Worm (Caenorhabditis elegans): ENCODE data around the gene hrpl-1.

The hrpl-1 gene

DNA sequence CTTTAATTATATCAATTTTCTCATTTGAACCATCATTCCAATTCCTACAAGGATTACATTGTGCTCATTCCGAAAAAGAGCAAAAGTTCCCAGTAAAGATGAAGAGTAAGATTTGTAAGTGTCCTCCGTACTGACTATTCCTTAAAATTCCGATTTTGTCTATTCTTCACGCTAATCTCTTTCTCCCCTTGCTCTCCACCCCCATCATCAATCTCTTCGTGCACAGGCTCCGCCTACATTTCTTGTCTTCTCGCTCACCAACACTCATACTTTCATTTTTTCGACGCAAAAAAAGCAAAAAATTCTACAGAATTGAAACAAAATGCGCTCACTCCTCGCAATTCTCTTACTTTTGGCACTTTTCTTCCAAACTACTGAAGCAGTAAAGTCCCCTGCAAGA, 17.3 kb downstream of the hrpl-1 start, which contains the start of gene B0252.8:
Gene B0252.8 (plus strand): TSS at position 292 of the 400 bp plus-strand sequence.
- TF ChIP-seq mdl-1 (tag; optimal IDR thresholded peaks at IDR 0.05) (no peak), pax-3 (tag; optimal IDR thresholded peaks at IDR 0.05) (no peak)

DNA sequence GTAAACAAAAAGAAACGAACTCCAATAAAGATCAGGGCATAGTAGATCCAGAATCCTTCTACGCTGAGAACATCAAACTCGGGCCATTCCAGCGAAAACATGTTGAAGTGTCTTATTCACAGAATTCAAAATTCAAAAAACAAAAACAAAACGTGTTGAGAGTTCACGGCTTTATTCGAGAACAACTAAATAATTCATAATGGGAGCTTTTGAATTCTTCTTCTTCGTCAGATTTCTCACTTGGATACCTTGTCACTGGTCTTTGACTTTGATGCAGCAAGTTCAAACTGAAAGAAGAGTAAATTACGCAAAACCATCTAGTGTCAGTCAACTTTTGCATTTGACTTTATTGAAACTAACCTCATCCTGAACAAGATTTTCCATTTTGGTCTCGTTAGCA, 19.2 kb downstream of the hrpl-1 start, which contains the start of gene B0252.11:
Gene B0252.11 (minus strand): TSS at position 101 of the 400 bp plus-strand sequence.
- TF ChIP-seq aly-2 (tag; optimal IDR thresholded peaks at IDR 0.05) (no peak), ztf-4 (tag; optimal IDR thresholded peaks at IDR 0.05) (no peak), skn-1 (tag; optimal IDR thresholded peaks at IDR 0.05) (no peak), efl-1 (optimal IDR thresholded peaks at IDR 0.05) (no peak), efl-1 (GFP tag; optimal IDR thresholded peaks at IDR 0.05 in 1 of 2) (peak in 1 of 2 experiments; percentile 85)

DNA sequence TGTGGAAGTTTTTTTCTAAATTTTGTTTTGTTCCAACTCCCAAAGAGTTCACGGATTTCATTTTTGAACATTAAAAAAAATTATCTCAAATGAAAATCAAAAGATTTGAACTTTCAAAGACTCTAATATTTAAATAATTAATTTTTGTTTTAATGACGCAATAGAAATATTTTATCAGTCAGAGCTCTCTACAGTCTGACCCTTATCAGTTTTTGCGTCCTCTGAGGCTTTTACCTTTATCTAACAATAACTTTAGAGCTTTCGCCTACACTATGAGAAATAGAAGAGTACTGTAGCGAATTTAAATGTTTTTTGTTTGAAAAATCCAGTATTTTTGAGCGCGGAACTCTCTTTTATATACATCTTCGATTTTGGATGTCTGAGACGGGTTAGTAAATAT, 20.3 kb downstream of the hrpl-1 start, which contains the start of gene B0252.5:
Gene B0252.5 (minus strand): TSS at position 17 of the 400 bp plus-strand sequence.
- TF ChIP-seq pqm-1 (tag; optimal IDR thresholded peaks at IDR 0.05) (no peak), elt-2 (tag; optimal IDR thresholded peaks at IDR 0.05) (peak; percentile 32)

ce11 chrII:6919363-6919851, 20.9 kb downstream of the hrpl-1 start, which contains the start of gene B0252.1:
TSS of gene B0252.1 (plus strand) at chrII:6919680.
- no peak for TF ChIP-seq ztf-11 (tag; optimal IDR thresholded peaks at IDR 0.05)
- TF ChIP-seq unc-62 (GFP tag; optimal IDR thresholded peaks at IDR 0.05): no peak
- TF ChIP-seq nhr-47 (tag; optimal IDR thresholded peaks at IDR 0.05): no peak
- no peak for TF ChIP-seq egl-27 (tag; optimal IDR thresholded peaks at IDR 0.05)
- no peak for TF ChIP-seq nhr-77 (tag; optimal IDR thresholded peaks at IDR 0.05)

DNA sequence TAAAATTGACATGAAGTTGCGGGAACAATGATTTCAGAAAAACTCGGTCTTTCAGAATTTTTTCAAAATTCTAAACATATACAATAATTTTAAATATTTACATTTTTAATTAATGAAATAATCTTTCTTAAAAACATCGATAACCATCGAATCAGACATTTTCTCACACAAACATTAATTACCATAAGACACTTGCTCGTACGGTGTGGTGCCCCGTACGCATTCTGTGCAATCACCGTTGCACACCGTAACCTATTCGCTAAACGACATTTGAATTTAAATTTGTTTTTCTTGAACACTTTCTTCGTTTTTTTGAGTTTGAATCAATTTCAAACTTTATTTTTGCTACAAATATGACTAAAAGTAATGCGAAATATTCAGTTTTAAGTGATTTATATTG, 25.3 kb downstream of the hrpl-1 start:
- TF ChIP-seq dsc-1 (tag; optimal IDR thresholded peaks at IDR 0.05) (no peak), ztf-11 (tag; optimal IDR thresholded peaks at IDR 0.05) (no peak), snu-23 (GFP tag; optimal IDR thresholded peaks at IDR 0.05) (no peak), mab-9 (GFP tag; IDR thresholded peaks at IDR 0.05) (no peak), aly-2 (tag; optimal IDR thresholded peaks at IDR 0.05) (no peak), sox-4 (tag; optimal IDR thresholded peaks at IDR 0.05) (no peak), alr-1 (tag; optimal IDR thresholded peaks at IDR 0.05; ENCODE audit: borderline replicate concordance) (no peak), lin-35 (GFP tag; optimal IDR thresholded peaks at IDR 0.05) (no peak), nhr-237 (tag; optimal IDR thresholded peaks at IDR 0.05) (no peak), hlh-4 (tag; optimal IDR thresholded peaks at IDR 0.05) (no peak), nhr-20 (tag; optimal IDR thresholded peaks at IDR 0.05) (no peak), nhr-90 (tag; optimal IDR thresholded peaks at IDR 0.05; ENCODE audit: poor library complexity) (no peak), elt-3 (tag; optimal IDR thresholded peaks at IDR 0.05) (no peak), nhr-12 (tag; optimal IDR thresholded peaks at IDR 0.05) (no peak), ama-1 (optimal IDR thresholded peaks at IDR 0.05) (no peak), unc-98 (GFP tag; IDR thresholded peaks at IDR 0.05) (no peak), egl-27 (tag; optimal IDR thresholded peaks at IDR 0.05) (no peak), nhr-77 (tag; optimal IDR thresholded peaks at IDR 0.05) (no peak)

- no peak for TF ChIP-seq dpl-1 (GFP tag; optimal IDR thresholded peaks at IDR 0.05)
- no peak for TF ChIP-seq fos-1 (tag; optimal IDR thresholded peaks at IDR 0.05)
- TF ChIP-seq nhr-84 (tag; optimal IDR thresholded peaks at IDR 0.05): no peak
- no peak for TF ChIP-seq ceh-8 (GFP tag; optimal IDR thresholded peaks at IDR 0.05)
- TF ChIP-seq lin-14 (GFP tag; optimal IDR thresholded peaks at IDR 0.05): no peak
- TF ChIP-seq sup-37 (GFP tag; optimal IDR thresholded peaks at IDR 0.05): no peak
- no peak for TF ChIP-seq ceh-90 (tag; optimal IDR thresholded peaks at IDR 0.05)
- TF ChIP-seq pax-3 (tag; optimal IDR thresholded peaks at IDR 0.05): no peak
- TF ChIP-seq rnt-1 (tag; optimal IDR thresholded peaks at IDR 0.05): no peak
- TF ChIP-seq mep-1 (tag; optimal IDR thresholded peaks at IDR 0.05): no peak
- TF ChIP-seq nhr-12 (tag; optimal IDR thresholded peaks at IDR 0.05): no peak
- TF ChIP-seq ceh-88 (GFP tag; IDR thresholded peaks at IDR 0.05): no peak
Observed at ce11 chrII:6926054-6926453, 27.5 kb downstream of the hrpl-1 start.

Data from whole organism, L1 larva.